Worm (Caenorhabditis elegans) whole organism, young adult: ENCODE results near the gene C32B5.6.

Experiments
- Y56A3A.18 ChIP-seq: fragments of 200-800 bp; sonication (Bioruptor generic); IDR thresholded peaks from 2 replicates; pipeline ENCODE4 v1.3.6; 2022; ENCODE audit warnings: missing genetic modification reagents, missing genetic modification characterization, missing compliant biosample characterization
- atf-7 ChIP-seq: sonication (generic microtip); optimal IDR thresholded peaks from 2 replicates; lab custom pipeline; 2017; ENCODE audit warnings: mild to moderate bottlenecking, missing genetic modification characterization, missing compliant biosample characterization
- cebp-1 ChIP-seq, 2 experiments: fragments of 200-800 bp in 1 of 2; sonication (Bioruptor generic) in 1 of 2; sonication (generic microtip) in 1 of 2; IDR thresholded peaks in 1 of 2; optimal IDR thresholded peaks in 1 of 2; 2 replicates each; pipeline versions ENCODE4 v1.3.6 to Lab custom; 2017 to 2022; ENCODE audit warnings: missing compliant biosample characterization in 2 of 2, missing genetic modification characterization in 2 of 2, mild to moderate bottlenecking in 1 of 2, missing genetic modification reagents in 1 of 2, moderate library complexity in 1 of 2
- unc-130 ChIP-seq: sonication (generic microtip); optimal IDR thresholded peaks from 2 replicates; lab custom pipeline; 2016; ENCODE audit warnings: missing genetic modification reagents, missing genetic modification characterization, missing compliant biosample characterization

DNA sequence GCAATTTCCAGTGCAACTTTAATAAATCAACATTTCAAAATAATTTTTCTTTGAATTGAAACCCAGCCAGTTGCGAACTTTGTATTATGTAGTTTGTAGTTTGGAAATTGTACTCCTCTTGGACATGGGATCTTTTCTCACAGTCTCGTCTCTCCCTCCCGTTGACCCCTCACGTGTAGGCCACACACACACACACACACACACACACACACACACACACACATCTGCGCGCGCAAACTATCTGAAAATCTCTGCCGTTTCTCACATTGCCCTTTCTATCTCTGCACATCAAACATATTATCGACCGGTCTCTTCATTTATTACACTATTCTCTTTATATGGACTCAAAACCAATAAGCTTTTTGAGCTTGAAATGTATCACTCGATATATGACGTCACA is 27.4 kb upstream of the C32B5.6 start, which contains the start of gene fbxc-36:
- TF ChIP-seq cebp-1 (GFP tag; IDR thresholded peaks at IDR 0.05; lab: Robert Waterston, UW) (no peak), cebp-1 (tag; optimal IDR thresholded peaks at IDR 0.05; lab: Kevin White, UChicago) (no peak), unc-130 (GFP tag; lab: Kevin White, UChicago) (no peak), Y56A3A.18 (GFP tag; lab: Robert Waterston, UW) (no peak), atf-7 (tag; lab: Kevin White, UChicago) (no peak)
